Worm (Caenorhabditis elegans): ENCODE results near the gene F36D4.1.

DNA sequence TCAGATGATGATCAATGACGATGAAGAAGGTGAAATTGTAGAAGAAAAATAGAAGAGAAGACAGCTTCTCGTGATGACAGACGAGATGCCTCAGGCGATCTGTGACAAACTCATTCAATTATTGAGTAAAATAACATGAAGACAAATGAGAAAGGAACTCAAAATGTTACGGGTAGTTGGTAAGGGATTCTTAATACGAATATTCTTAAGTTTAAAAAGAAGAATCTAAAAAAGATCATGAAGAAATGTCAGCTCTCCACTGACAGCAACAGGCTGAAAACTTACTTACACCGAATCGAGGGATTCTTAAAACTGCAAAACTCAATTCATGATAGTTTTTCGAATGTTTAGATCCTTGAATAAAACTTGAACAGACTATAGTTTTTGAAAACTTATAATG is 2.2 kb upstream of the F36D4.1 start, which contains the start of gene F36D4.4:
- TF ChIP-seq dao-5 (tag; optimal IDR thresholded peaks at IDR 0.05) (no peak), him-1 (tag; optimal IDR thresholded peaks at IDR 0.05) (no peak), W03F9.2 (tag; optimal IDR thresholded peaks at IDR 0.05) (no peak)
